Fruit fly (Drosophila melanogaster) whole organism, embryonic: ENCODE data around the gene CHES-1-like.

Experiments used
- Atf3 ChIP-seq: fragments of 200-800 bp; sonication (Bioruptor generic); optimal IDR thresholded peaks from 3 replicates; lab custom pipeline; 2016; ENCODE audit warnings: missing biosample characterization, missing genetic modification characterization
- Bdp1 ChIP-seq: fragments of 200-800 bp; sonication (Bioruptor generic); optimal IDR thresholded peaks from 3 replicates; lab custom pipeline; 2016; ENCODE audit warnings: missing biosample characterization, missing genetic modification characterization
- CG10267 ChIP-seq: fragments of 200-800 bp; sonication (Bioruptor generic); optimal IDR thresholded peaks from 2 replicates; lab custom pipeline; 2018; ENCODE audit warnings: missing biosample characterization, mild to moderate bottlenecking, missing genetic modification characterization, moderate library complexity
- CG10543 ChIP-seq: fragments of 200-800 bp; sonication (Bioruptor generic); optimal IDR thresholded peaks from 3 replicates; lab custom pipeline; 2017; ENCODE audit warnings: missing biosample characterization, mild to moderate bottlenecking, missing genetic modification characterization, moderate library complexity
- CG11247 ChIP-seq: fragments of 200-800 bp; sonication (Bioruptor generic); IDR thresholded peaks from 2 replicates; pipeline ENCODE4 v1.3.6; 2022; ENCODE audit warnings: missing biosample characterization, missing genetic modification characterization
- CG11560 ChIP-seq: fragments of 200-800 bp; sonication (Bioruptor generic); IDR thresholded peaks from 3 replicates; pipeline ENCODE4 v1.3.6; 2022; ENCODE audit warnings: missing biosample characterization, missing genetic modification characterization
- CG11696 ChIP-seq: fragments of 200-800 bp; sonication (Bioruptor generic); IDR thresholded peaks from 2 replicates; pipeline ENCODE4 v1.3.6; 2022; ENCODE audit warnings: missing biosample characterization, missing genetic modification characterization
- CG16779 ChIP-seq: fragments of 200-800 bp; sonication (Bioruptor generic); IDR thresholded peaks from 2 replicates; pipeline ENCODE4 v1.3.6; 2022; ENCODE audit warnings: missing biosample characterization, missing genetic modification characterization
- CG17359 ChIP-seq: fragments of 200-800 bp; sonication (Bioruptor generic); optimal IDR thresholded peaks from 3 replicates; lab custom pipeline; 2018; ENCODE audit warnings: missing biosample characterization, mild to moderate bottlenecking, missing genetic modification characterization, moderate library complexity
- CG34422 ChIP-seq: fragments of 200-800 bp; sonication (Bioruptor generic); IDR thresholded peaks from 3 replicates; pipeline ENCODE4 v1.3.6; 2022; ENCODE audit warnings: missing biosample characterization, missing genetic modification characterization
- CG4282 ChIP-seq: fragments of 200-800 bp; sonication (Bioruptor generic); optimal IDR thresholded peaks from 2 replicates; lab custom pipeline; 2016; ENCODE audit warnings: missing biosample characterization, missing genetic modification characterization
- CG4360 ChIP-seq: fragments of 200-800 bp; sonication (Bioruptor generic); IDR thresholded peaks from 2 replicates; pipeline ENCODE4 v1.3.6; 2022; ENCODE audit warnings: missing biosample characterization, missing genetic modification characterization
- CG4854 ChIP-seq: fragments of 200-800 bp; sonication (Bioruptor generic); optimal IDR thresholded peaks from 2 replicates; lab custom pipeline; 2016; ENCODE audit warnings: missing biosample characterization, missing genetic modification characterization, inconsistent platforms
- CG6254 ChIP-seq: fragments of 200-800 bp; sonication (Bioruptor generic); optimal IDR thresholded peaks from 3 replicates; lab custom pipeline; 2017; ENCODE audit warnings: mild to moderate bottlenecking, missing biosample characterization, missing genetic modification reagents, missing genetic modification characterization
- CG6272 ChIP-seq: fragments of 200-800 bp; sonication (Bioruptor generic); IDR thresholded peaks from 2 replicates; pipeline ENCODE4 v1.3.6; 2022; ENCODE audit warnings: missing biosample characterization, missing genetic modification characterization
- CG7745 ChIP-seq: fragments of 200-800 bp; sonication (Bioruptor generic); optimal IDR thresholded peaks from 2 replicates; lab custom pipeline; 2018; ENCODE audit warnings: missing biosample characterization, mild to moderate bottlenecking, missing genetic modification characterization, moderate library complexity
- CG8281 ChIP-seq: fragments of 200-800 bp; sonication (Bioruptor generic); optimal IDR thresholded peaks from 2 replicates; lab custom pipeline; 2018; ENCODE audit warnings: missing biosample characterization, mild to moderate bottlenecking, missing genetic modification characterization, moderate library complexity
- Doc2 ChIP-seq: fragments of 200-800 bp; sonication (Bioruptor generic); IDR thresholded peaks from 2 replicates; pipeline ENCODE4 v1.3.6; 2022; ENCODE audit warnings: missing biosample characterization, missing genetic modification characterization
- Dp ChIP-seq: fragments of 200-800 bp; sonication (Bioruptor generic); optimal IDR thresholded peaks from 2 replicates; lab custom pipeline; 2018; ENCODE audit warnings: missing biosample characterization, mild to moderate bottlenecking, missing genetic modification characterization, moderate library complexity
- HLH3B ChIP-seq: fragments of 200-800 bp; sonication (Bioruptor generic); IDR thresholded peaks from 2 replicates; pipeline ENCODE4 v1.3.6; 2022; ENCODE audit warnings: missing biosample characterization, missing genetic modification characterization
- HLHmδ ChIP-seq: fragments of 200-800 bp; sonication (Bioruptor generic); optimal IDR thresholded peaks from 2 replicates; lab custom pipeline; 2018; ENCODE audit warnings: missing biosample characterization, mild to moderate bottlenecking, missing genetic modification characterization, moderate library complexity
- NFAT ChIP-seq: fragments of 200-800 bp; sonication (Bioruptor generic); IDR thresholded peaks from 2 replicates; pipeline ENCODE4 v1.3.6; 2022; ENCODE audit warnings: missing biosample characterization, missing genetic modification characterization
- Nf-YA ChIP-seq: fragments of 200-800 bp; sonication (Bioruptor generic); IDR thresholded peaks from 2 replicates; pipeline ENCODE4 v1.3.6; 2022; ENCODE audit warnings: missing biosample characterization, missing genetic modification characterization
- Rfx ChIP-seq: fragments of 200-800 bp; sonication (Bioruptor generic); IDR thresholded peaks from 2 replicates; pipeline ENCODE4 v1.3.6; 2022; ENCODE audit warnings: missing biosample characterization, missing genetic modification characterization
- Six4 ChIP-seq: fragments of 200-800 bp; sonication (Bioruptor generic); optimal IDR thresholded peaks from 2 replicates; lab custom pipeline; 2016; ENCODE audit warnings: missing biosample characterization, missing genetic modification characterization
- Sry-δ ChIP-seq: fragments of 200-800 bp; sonication (Bioruptor generic); optimal IDR thresholded peaks from 2 replicates; lab custom pipeline; 2016; ENCODE audit warnings: missing biosample characterization, missing genetic modification characterization
- Stat92E ChIP-seq, 3 experiments: fragments of >200 bp in 2 of 3; fragments of 200-800 bp in 1 of 3; sonication (Bioruptor generic) in 1 of 3; optimal IDR thresholded peaks; 2 replicates each; lab custom pipeline; 2017 to 2019; ENCODE audit warnings: missing biosample characterization in 3 of 3, missing genetic modification characterization in 3 of 3, mild to moderate bottlenecking in 1 of 3, moderate library complexity in 1 of 3
- Xrp1 ChIP-seq: fragments of 200-800 bp; sonication (Bioruptor generic); IDR thresholded peaks from 2 replicates; pipeline ENCODE4 v1.3.6; 2022; ENCODE audit warnings: missing biosample characterization, missing genetic modification characterization
- ato ChIP-seq: fragments of 200-800 bp; sonication (Bioruptor generic); IDR thresholded peaks from 2 replicates; pipeline ENCODE4 v1.3.6; 2022; ENCODE audit warnings: missing biosample characterization, missing genetic modification characterization; ENCODE audit not compliant: partially characterized antibody
- btn ChIP-seq: fragments of 200-800 bp; sonication (Bioruptor generic); optimal IDR thresholded peaks from 2 replicates; lab custom pipeline; 2016; ENCODE audit warnings: missing biosample characterization, missing genetic modification characterization
- chn ChIP-seq: fragments of 200-800 bp; sonication (Bioruptor generic); optimal IDR thresholded peaks from 2 replicates; lab custom pipeline; 2016; ENCODE audit warnings: missing biosample characterization, missing genetic modification characterization
- cwo ChIP-seq: fragments of 200-800 bp; sonication (Bioruptor generic); optimal IDR thresholded peaks from 3 replicates; lab custom pipeline; 2017; ENCODE audit warnings: missing biosample characterization, missing genetic modification characterization, mild to moderate bottlenecking, moderate library complexity, missing genetic modification reagents
- dimm ChIP-seq: fragments of 200-800 bp; sonication (Bioruptor generic); IDR thresholded peaks from 2 replicates; pipeline ENCODE4 v1.3.6; 2022; ENCODE audit warnings: missing biosample characterization, missing genetic modification characterization
- fru ChIP-seq: fragments of >200 bp; optimal IDR thresholded peaks from 2 replicates; lab custom pipeline; 2017
- gce ChIP-seq: fragments of 200-800 bp; sonication (Bioruptor generic); IDR thresholded peaks from 3 replicates; pipeline ENCODE4 v1.3.6; 2022; ENCODE audit warnings: missing biosample characterization, missing genetic modification characterization
- gsb ChIP-seq: fragments of 200-800 bp; sonication (Bioruptor generic); IDR thresholded peaks from 2 replicates; pipeline ENCODE4 v1.3.6; 2022; ENCODE audit warnings: missing biosample characterization, missing genetic modification characterization
- ken ChIP-seq: fragments of 200-800 bp; sonication (Bioruptor generic); IDR thresholded peaks from 3 replicates; pipeline ENCODE4 v1.3.6; 2022; ENCODE audit warnings: missing biosample characterization, missing genetic modification characterization
- klu ChIP-seq: fragments of 200-800 bp; sonication (Bioruptor generic); IDR thresholded peaks from 2 replicates; pipeline ENCODE4 v1.3.6; 2022; ENCODE audit warnings: missing biosample characterization, missing genetic modification characterization
- lbe ChIP-seq: fragments of 200-800 bp; sonication (Bioruptor generic); optimal IDR thresholded peaks from 2 replicates; lab custom pipeline; 2016; ENCODE audit warnings: missing biosample characterization, mild to moderate bottlenecking, missing genetic modification characterization
- lilli ChIP-seq: fragments of 200-800 bp; sonication (Bioruptor generic); optimal IDR thresholded peaks from 3 replicates; lab custom pipeline; 2016; ENCODE audit warnings: missing biosample characterization, missing genetic modification characterization
- luna ChIP-seq: fragments of 200-800 bp; sonication (Bioruptor generic); optimal IDR thresholded peaks from 2 replicates; lab custom pipeline; 2016; ENCODE audit warnings: missing biosample characterization, missing genetic modification characterization
- nmo ChIP-seq: fragments of 200-800 bp; sonication (Bioruptor generic); optimal IDR thresholded peaks from 2 replicates; lab custom pipeline; 2018; ENCODE audit warnings: missing biosample characterization, mild to moderate bottlenecking, missing genetic modification characterization, moderate library complexity
- org-1 ChIP-seq: fragments of 200-800 bp; sonication (Bioruptor generic); optimal IDR thresholded peaks from 2 replicates; lab custom pipeline; 2017; ENCODE audit warnings: missing biosample characterization, missing genetic modification characterization
- ranshi ChIP-seq: fragments of 200-800 bp; sonication (Bioruptor generic); IDR thresholded peaks from 2 replicates; pipeline ENCODE4 v1.3.6; 2022; ENCODE audit warnings: missing biosample characterization, missing genetic modification characterization
- row ChIP-seq: fragments of 200-800 bp; sonication (Bioruptor generic); IDR thresholded peaks from 3 replicates; pipeline ENCODE4 v1.3.6; 2022; ENCODE audit warnings: missing biosample characterization, missing genetic modification characterization
- sens ChIP-seq: fragments of 200-800 bp; sonication (Bioruptor generic); peaks from one replicate; lab custom pipeline; 2016; ENCODE audit warnings: missing biosample characterization, missing genetic modification characterization
- shn ChIP-seq: fragments of 200-800 bp; sonication (Bioruptor generic); optimal IDR thresholded peaks from 3 replicates; lab custom pipeline; 2016; ENCODE audit warnings: missing biosample characterization, missing genetic modification characterization
- ssp ChIP-seq: fragments of 200-800 bp; sonication (Bioruptor generic); IDR thresholded peaks from 2 replicates; pipeline ENCODE4 v1.3.6; 2022; ENCODE audit warnings: missing biosample characterization, missing genetic modification characterization
- tio ChIP-seq: fragments of 200-800 bp; sonication (Bioruptor generic); optimal IDR thresholded peaks from 2 replicates; lab custom pipeline; 2017; ENCODE audit warnings: missing biosample characterization, missing genetic modification characterization, inconsistent platforms
- tx ChIP-seq: fragments of 200-800 bp; sonication (Bioruptor generic); optimal IDR thresholded peaks from 2 replicates; lab custom pipeline; 2016; ENCODE audit warnings: missing biosample characterization, missing genetic modification characterization
- zen2 ChIP-seq: fragments of 200-800 bp; sonication (Bioruptor generic); IDR thresholded peaks from 3 replicates; pipeline ENCODE4 v1.3.6; 2022; ENCODE audit warnings: missing biosample characterization, missing genetic modification characterization; ENCODE audit not compliant: partially characterized antibody
- zf30C ChIP-seq: fragments of 200-800 bp; sonication (Bioruptor generic); optimal IDR thresholded peaks from 3 replicates; lab custom pipeline; 2018; ENCODE audit warnings: missing biosample characterization, mild to moderate bottlenecking, missing genetic modification characterization

Gene CHES-1-like

DNA sequence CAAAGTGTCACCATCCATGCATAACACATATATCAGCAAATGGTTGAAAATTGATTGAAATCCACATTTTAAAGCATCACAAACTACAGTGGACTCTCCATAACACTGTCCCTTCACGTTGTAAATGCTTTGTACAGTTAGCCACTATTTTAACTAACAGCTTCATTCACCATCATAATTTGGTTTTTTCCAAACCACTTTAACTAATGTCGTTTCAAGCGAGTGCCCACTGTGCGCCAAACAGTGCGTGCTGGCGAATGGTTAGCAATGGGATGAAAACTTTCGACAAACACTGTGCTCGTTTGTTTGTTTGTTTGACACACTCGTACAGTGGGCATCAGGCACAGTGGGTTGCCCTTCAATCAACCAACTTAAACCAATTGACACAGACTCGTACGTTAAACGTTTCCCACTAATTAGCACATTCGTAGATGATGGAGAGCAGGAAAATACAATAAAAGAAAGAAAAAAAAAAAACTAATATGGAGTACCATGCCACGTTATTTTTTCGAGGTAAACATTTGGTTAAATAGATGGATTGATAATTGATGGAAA, 8.9 kb downstream of the CHES-1-like start (continued):
- TF ChIP-seq ato (GFP tag; lab: Robert Waterston, UW) = no peak
- TF ChIP-seq Rfx (GFP tag; lab: Robert Waterston, UW) = peak; percentile 95
- TF ChIP-seq CG11247 = peak; percentile 93
- TF ChIP-seq Sry-δ (GFP tag; lab: Kevin White, UChicago) = peak; percentile 67
- peak; percentile 87 for TF ChIP-seq btn (GFP tag; lab: Kevin White, UChicago)
- peak; percentile 23 for TF ChIP-seq lbe (GFP tag; lab: Kevin White, UChicago)
- peak; percentile 89 for TF ChIP-seq CG6272 (GFP tag; lab: Robert Waterston, UW)
- TF ChIP-seq Six4 (GFP tag; lab: Kevin White, UChicago) = peak; percentile 86
- TF ChIP-seq fru = no peak
- TF ChIP-seq CG7745 (tag; lab: Kevin White, UChicago) = no peak
- TF ChIP-seq CG10543 (GFP tag; lab: Kevin White, UChicago) = peak; percentile 93
- peak; percentile 77 for TF ChIP-seq Doc2 (GFP tag; lab: Robert Waterston, UW)
- TF ChIP-seq Nf-YA = peak; percentile 84
- TF ChIP-seq lilli = peak; percentile 86
- TF ChIP-seq gsb (GFP tag; lab: Robert Waterston, UW) = peak; percentile 91
- peak; percentile 91 for TF ChIP-seq nmo (GFP tag; lab: Kevin White, UChicago)
- peak; percentile 95 for TF ChIP-seq HLH3B (GFP tag; lab: Robert Waterston, UW)
- TF ChIP-seq CG17359 (tag; lab: Kevin White, UChicago) = peak; percentile 95
- TF ChIP-seq row = peak; percentile 96
- peak; percentile 94 for TF ChIP-seq sens (GFP tag; lab: Kevin White, UChicago)
- peak; percentile 93 for TF ChIP-seq NFAT
- TF ChIP-seq cwo (GFP tag; lab: Kevin White, UChicago) = peak; percentile 85
- TF ChIP-seq Dp (GFP tag; lab: Kevin White, UChicago) = no peak
- peak; percentile 89 for TF ChIP-seq Xrp1 (GFP tag; lab: Robert Waterston, UW)
- TF ChIP-seq ranshi (GFP tag; lab: Robert Waterston, UW) = peak; percentile 95
- TF ChIP-seq shn = peak; percentile 90
- TF ChIP-seq CG4854 (GFP tag; lab: Kevin White, UChicago) = peak; percentile 70
- peak; percentile 77 for TF ChIP-seq CG11696
- TF ChIP-seq ken (GFP tag; lab: Robert Waterston, UW) = peak; percentile 96
- no peak for TF ChIP-seq CG4360 (GFP tag; lab: Robert Waterston, UW)
- TF ChIP-seq ssp = peak; percentile 84
- peak; percentile 88 for TF ChIP-seq dimm (GFP tag; lab: Robert Waterston, UW)
- TF ChIP-seq HLHmδ (GFP tag; lab: Kevin White, UChicago) = no peak
- peak; percentile 67 for TF ChIP-seq CG6254 (GFP tag; lab: Kevin White, UChicago)
- TF ChIP-seq gce (GFP tag; lab: Robert Waterston, UW) = peak; percentile 93
- peak; percentile 72 for TF ChIP-seq CG10267
- peak; percentile 55 for TF ChIP-seq CG8281 (tag; lab: Kevin White, UChicago)
- peak; percentile 83 for TF ChIP-seq tio (GFP tag; lab: Kevin White, UChicago)
- no peak for TF ChIP-seq Stat92E (GFP tag; optimal IDR thresholded peaks at IDR 0.05; lab: Kevin White, UChicago)
- peak; percentile 77 for TF ChIP-seq Bdp1 (GFP tag; lab: Kevin White, UChicago)
- peak; percentile 85 for TF ChIP-seq org-1 (GFP tag; lab: Kevin White, UChicago)
- TF ChIP-seq zen2 (GFP tag; lab: Robert Waterston, UW) = no peak
- TF ChIP-seq CG11560 (tag; lab: Robert Waterston, UW) = peak; percentile 81; the same call in 2 of the 3 replicates
- TF ChIP-seq Atf3 (GFP tag; lab: Kevin White, UChicago) = peak; percentile 83
- peak; percentile 97 for TF ChIP-seq CG34422 (GFP tag; lab: Robert Waterston, UW)
- no peak for TF ChIP-seq zf30C (GFP tag; lab: Kevin White, UChicago)
- no peak for TF ChIP-seq luna (GFP tag; lab: Kevin White, UChicago)
- peak; percentile 87 for TF ChIP-seq tx (GFP tag; lab: Kevin White, UChicago)
- TF ChIP-seq CG16779 (GFP tag; lab: Robert Waterston, UW) = peak; percentile 91
- peak; percentile 89 for TF ChIP-seq CG4282 (GFP tag; lab: Kevin White, UChicago)
- peak; percentile 92 for TF ChIP-seq chn
- TF ChIP-seq klu (GFP tag; lab: Robert Waterston, UW) = peak; percentile 87
